Worm (Caenorhabditis elegans): ENCODE data around the gene H39E23.2.

DNA sequence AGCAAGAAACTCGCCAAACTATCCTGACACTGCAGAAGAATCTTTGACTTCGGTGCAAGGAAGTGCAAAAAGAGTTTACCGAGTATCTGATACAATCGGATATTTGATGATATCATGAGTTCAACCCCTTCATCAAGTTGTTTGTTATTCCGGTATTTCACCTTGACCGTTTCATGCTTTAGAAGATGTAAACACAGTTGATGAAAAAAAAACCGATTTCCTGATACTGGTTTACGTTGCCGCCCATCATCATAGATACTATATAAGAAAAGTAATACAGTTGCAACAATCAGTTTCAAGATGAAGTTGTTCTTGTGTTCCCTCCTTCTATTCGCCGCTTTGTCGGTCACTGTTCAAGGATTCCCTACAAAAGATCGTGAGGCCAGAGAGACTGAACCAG lies 2.6 kb upstream of the H39E23.2 start, which contains the start of gene H39E23.3:
- TF ChIP-seq tab-1 (GFP tag; IDR thresholded peaks at IDR 0.05), result no peak
- TF ChIP-seq cog-1 (tag; optimal IDR thresholded peaks at IDR 0.05), result no peak

All from whole organism, midembryonic.